Fruit fly (Drosophila melanogaster) whole organism, wandering third instar larva: ENCODE results near the gene MICU3.

Source experiments
- Dfd ChIP-seq: fragments of >200 bp; optimal IDR thresholded peaks from 2 replicates; lab custom pipeline; 2017; ENCODE audit warnings: missing biosample characterization, missing genetic modification characterization
- GATAd ChIP-seq: sonication (Bioruptor generic); optimal IDR thresholded peaks from 2 replicates; lab custom pipeline; 2016; ENCODE audit warnings: missing biosample characterization, missing genetic modification characterization
- Hr78 ChIP-seq: fragments of >200 bp; optimal IDR thresholded peaks from 2 replicates; lab custom pipeline; 2017; ENCODE audit warnings: missing biosample characterization, missing genetic modification characterization
- Hr83 ChIP-seq: fragments of 200-300 bp; sonication (Bioruptor generic); optimal IDR thresholded peaks from 2 replicates; lab custom pipeline; 2016; ENCODE audit warnings: missing biosample characterization, mild to moderate bottlenecking, missing genetic modification characterization, moderate library complexity; ENCODE audit not compliant: poor library complexity, severe bottlenecking
- br ChIP-seq: fragments of 200-800 bp; sonication (Bioruptor generic); optimal IDR thresholded peaks from 2 replicates; lab custom pipeline; 2016; ENCODE audit warnings: missing biosample characterization, missing genetic modification characterization
- dsf ChIP-seq: sonication (Bioruptor generic); optimal IDR thresholded peaks from 2 replicates; lab custom pipeline; 2016; ENCODE audit warnings: missing biosample characterization, missing genetic modification characterization, borderline replicate concordance
- fru ChIP-seq: fragments of 200-800 bp; sonication (Bioruptor generic); optimal IDR thresholded peaks from 3 replicates; lab custom pipeline; 2016; ENCODE audit warnings: missing biosample characterization, mild to moderate bottlenecking, missing genetic modification characterization
- h ChIP-seq: fragments of 200-800 bp; sonication (Bioruptor generic); optimal IDR thresholded peaks from 3 replicates; lab custom pipeline; 2016; ENCODE audit warnings: missing biosample characterization, mild to moderate bottlenecking, missing genetic modification characterization
- lola ChIP-seq: fragments of >200 bp; optimal IDR thresholded peaks from 2 replicates; lab custom pipeline; 2017; ENCODE audit warnings: missing biosample characterization, missing genetic modification characterization
- pan ChIP-seq: fragments of >200 bp; optimal IDR thresholded peaks from 2 replicates; lab custom pipeline; 2017
- psq ChIP-seq: fragments of 200-800 bp; sonication (Bioruptor generic); optimal IDR thresholded peaks from 3 replicates; lab custom pipeline; 2017; ENCODE audit warnings: missing biosample characterization, mild to moderate bottlenecking, missing genetic modification characterization, moderate library complexity
- sage ChIP-seq: fragments of 200-800 bp; sonication (Bioruptor generic); optimal IDR thresholded peaks from 2 replicates; lab custom pipeline; 2016; ENCODE audit warnings: missing biosample characterization, mild to moderate bottlenecking, missing genetic modification characterization
- usp ChIP-seq: fragments of >200 bp; optimal IDR thresholded peaks from 2 replicates; lab custom pipeline; 2017; ENCODE audit warnings: missing biosample characterization, missing genetic modification characterization
- woc ChIP-seq: sonication (Bioruptor generic); optimal IDR thresholded peaks from 2 replicates; lab custom pipeline; 2016; ENCODE audit warnings: missing biosample characterization, mild to moderate bottlenecking, missing genetic modification characterization

DNA sequence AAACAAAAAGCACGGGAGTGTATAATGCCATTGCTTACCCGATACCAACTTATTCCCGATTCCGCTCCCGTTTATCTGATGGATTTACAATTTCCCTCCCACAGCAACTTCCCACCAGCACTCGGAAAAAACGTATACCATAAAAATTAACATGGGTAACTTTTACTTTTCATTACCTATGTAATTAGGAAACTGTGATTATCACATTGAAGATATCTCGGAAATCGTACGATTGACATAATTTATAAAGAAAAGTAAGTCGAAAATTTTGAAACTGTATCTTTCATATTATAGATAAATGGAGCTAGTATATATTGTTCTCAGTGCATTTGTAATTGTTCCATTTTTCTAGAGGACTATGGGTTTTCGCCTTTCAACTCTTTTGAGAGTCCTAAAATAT lies 45.4 kb upstream of the MICU3 start:
- TF ChIP-seq h = no peak
- no peak for TF ChIP-seq br
- no peak for TF ChIP-seq Hr83 (GFP tag; lab: Kevin White, UChicago)
- no peak for TF ChIP-seq Hr78 (GFP tag; lab: Kevin White, UChicago)
- TF ChIP-seq GATAd (GFP tag; lab: Kevin White, UChicago) = no peak
- no peak for TF ChIP-seq Dfd
- no peak for TF ChIP-seq lola (GFP tag; lab: Kevin White, UChicago)
- TF ChIP-seq usp (GFP tag; lab: Kevin White, UChicago) = no peak
- TF ChIP-seq pan (lab: Kevin White, UChicago) = no peak
- no peak for TF ChIP-seq fru (GFP tag; lab: Kevin White, UChicago)
- no peak for TF ChIP-seq psq (GFP tag; lab: Kevin White, UChicago)
- no peak for TF ChIP-seq woc (GFP tag; lab: Kevin White, UChicago)
- TF ChIP-seq dsf = no peak
- TF ChIP-seq sage (GFP tag; lab: Kevin White, UChicago) = no peak
